Fruit fly (Drosophila melanogaster): Measurements from ENCODE around the gene Clc.

- TF ChIP-seq psq (optimal IDR thresholded peaks at IDR 0.05), result no peak
- no peak for TF ChIP-seq Sin3A (optimal IDR thresholded peaks at IDR 0.05)
- no peak for TF ChIP-seq Myc (optimal IDR thresholded peaks at IDR 0.05)
- no peak for TF ChIP-seq insv (optimal IDR thresholded peaks at IDR 0.05)
- TF ChIP-seq h (optimal IDR thresholded peaks at IDR 0.05), result no peak
Measured at dm6 chr3L:20192872-20193747, 47.7 kb upstream of the Clc start.
